Worm (Caenorhabditis elegans) whole organism, L1 larva: ENCODE data around the gene srx-78.

Experiments used
- efl-1 ChIP-seq, 4 experiments: fragments of 150-350 bp; optimal IDR thresholded peaks in 3 of 4; peaks in 1 of 4; 1 replicate in 1 of 4; 2 replicates in 3 of 4; lab custom pipeline; 2014; ENCODE audit warnings: missing biosample characterization in 2 of 4, missing genetic modification characterization in 2 of 4, missing genetic modification reagents in 2 of 4
- elt-2 ChIP-seq: sonication (generic microtip); optimal IDR thresholded peaks from 2 replicates; lab custom pipeline; 2016; ENCODE audit warnings: missing genetic modification characterization, mild to moderate bottlenecking, inconsistent platforms, missing compliant biosample characterization, missing genetic modification reagents
- fos-1 ChIP-seq: fragments of 150-350 bp; optimal IDR thresholded peaks from 2 replicates; lab custom pipeline; 2014; ENCODE audit warnings: missing biosample characterization, missing genetic modification characterization
- hlh-4 ChIP-seq: sonication (generic microtip); optimal IDR thresholded peaks from 2 replicates; lab custom pipeline; 2016; ENCODE audit warnings: mild to moderate bottlenecking, missing genetic modification characterization, missing compliant biosample characterization
- lin-13 ChIP-seq: fragments of 150-350 bp; optimal IDR thresholded peaks from 2 replicates; lab custom pipeline; 2014; ENCODE audit warnings: missing biosample characterization, missing genetic modification reagents, missing genetic modification characterization
- nhr-19 ChIP-seq: fragments of 200-800 bp; sonication (Bioruptor generic); conservative IDR thresholded peaks from 2 replicates; pipeline ENCODE4 v1.3.6; 2022; ENCODE audit warnings: missing genetic modification characterization, missing compliant biosample characterization
- nhr-77 ChIP-seq: fragments of 150-350 bp; optimal IDR thresholded peaks from 2 replicates; lab custom pipeline; 2014; ENCODE audit warnings: missing biosample characterization, missing genetic modification characterization
- skn-1 ChIP-seq: fragments of 150-350 bp; optimal IDR thresholded peaks from 2 replicates; lab custom pipeline; 2014; ENCODE audit warnings: missing biosample characterization, missing genetic modification characterization
- unc-62 ChIP-seq: fragments of 150-350 bp; optimal IDR thresholded peaks from 2 replicates; lab custom pipeline; 2014; ENCODE audit warnings: missing biosample characterization, missing genetic modification reagents, missing genetic modification characterization
- ztf-11 ChIP-seq, 2 experiments: sonication (generic microtip); optimal IDR thresholded peaks; 2 replicates each; lab custom pipeline; 2016 to 2017; ENCODE audit warnings: missing genetic modification characterization in 2 of 2, missing biosample characterization in 1 of 2, missing compliant biosample characterization in 1 of 2

DNA sequence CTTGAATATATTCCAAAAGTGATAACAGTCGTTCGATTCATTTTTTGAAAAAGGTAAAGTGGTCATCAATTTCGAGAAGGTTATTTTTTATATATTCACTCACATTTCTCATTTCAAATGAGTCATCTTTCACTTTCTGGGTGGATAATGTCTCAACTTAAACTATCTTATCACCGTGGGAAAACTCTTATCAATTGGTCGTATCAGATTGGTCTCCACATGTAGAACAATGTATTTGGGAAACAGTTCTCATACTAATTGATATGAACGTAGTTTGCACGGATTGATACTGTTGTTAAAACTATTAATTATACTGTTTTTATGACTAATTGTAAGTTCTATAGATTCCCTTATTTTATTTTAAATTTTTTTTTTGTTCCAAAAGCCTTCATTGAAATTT lies 39.0 kb downstream of the srx-78 start:
- TF ChIP-seq ztf-11 (tag; optimal IDR thresholded peaks at IDR 0.05; lab: Kevin White, UChicago) (no peak), lin-13 (no peak), nhr-19 (GFP tag; lab: Robert Waterston, UW) (no peak), elt-2 (tag; lab: Kevin White, UChicago) (peak; percentile 45), hlh-4 (tag; lab: Kevin White, UChicago) (no peak), unc-62 (no peak), skn-1 (tag; lab: Kevin White, UChicago) (no peak), nhr-77 (tag; lab: Kevin White, UChicago) (no peak), efl-1 (optimal IDR thresholded peaks at IDR 0.05; lab: Kevin White, UChicago) (no peak), efl-1 (GFP tag; optimal IDR thresholded peaks at IDR 0.05 in 1 of 2; lab: Kevin White, UChicago) (no peak), fos-1 (tag; lab: Kevin White, UChicago) (no peak)
